Worm (Caenorhabditis elegans) whole organism, L2 larva: ENCODE results near the gene gpx-5.

Experiments used
- R02D3.7 ChIP-seq: fragments of 150-350 bp; optimal IDR thresholded peaks from 2 replicates; lab custom pipeline; 2014; ENCODE audit warnings: missing biosample characterization, missing genetic modification characterization
- ZK546.5 ChIP-seq: sonication (generic microtip); optimal IDR thresholded peaks from 2 replicates; lab custom pipeline; 2017; ENCODE audit warnings: missing biosample characterization, missing genetic modification characterization
- ama-1 ChIP-seq: fragments of 150-350 bp; optimal IDR thresholded peaks from 2 replicates; lab custom pipeline; 2018; ENCODE audit warnings: inconsistent platforms
- dmd-4 ChIP-seq: sonication (generic microtip); optimal IDR thresholded peaks from 2 replicates; lab custom pipeline; 2017; ENCODE audit warnings: missing biosample characterization, missing genetic modification characterization
- gmeb-1 ChIP-seq: fragments of 150-350 bp; optimal IDR thresholded peaks from 2 replicates; lab custom pipeline; 2014; ENCODE audit warnings: missing biosample characterization, missing genetic modification characterization
- lin-39 ChIP-seq: fragments of 150-350 bp; optimal IDR thresholded peaks from 2 replicates; lab custom pipeline; 2014; ENCODE audit warnings: missing biosample characterization, missing genetic modification reagents, missing genetic modification characterization
- lsy-2 ChIP-seq, 2 experiments: fragments of 150-350 bp in 1 of 2; sonication (generic microtip) in 1 of 2; optimal IDR thresholded peaks; 2 replicates each; lab custom pipeline; 2014 to 2017; ENCODE audit warnings: missing biosample characterization in 2 of 2, missing genetic modification characterization in 2 of 2
- mdl-1 ChIP-seq, 2 experiments: fragments of 150-350 bp in 1 of 2; sonication (generic microtip) in 1 of 2; optimal IDR thresholded peaks; 2 replicates each; lab custom pipeline; 2017; ENCODE audit warnings: missing biosample characterization in 2 of 2, missing genetic modification characterization in 2 of 2
- nhr-11 ChIP-seq: fragments of 150-350 bp; optimal IDR thresholded peaks from 2 replicates; lab custom pipeline; 2014; ENCODE audit warnings: missing biosample characterization, missing genetic modification characterization
- nhr-25 ChIP-seq: fragments of 150-350 bp; sonication (generic microtip); optimal IDR thresholded peaks from 3 replicates; lab custom pipeline; 2014; ENCODE audit warnings: missing biosample characterization, missing genetic modification characterization
- zag-1 ChIP-seq: fragments of 150-350 bp; optimal IDR thresholded peaks from 2 replicates; lab custom pipeline; 2014; ENCODE audit warnings: missing biosample characterization, missing genetic modification characterization
- ztf-1 ChIP-seq: fragments of 200-800 bp; sonication (Bioruptor generic); conservative IDR thresholded peaks from 2 replicates; pipeline ENCODE4 v1.3.6; 2022; ENCODE audit warnings: missing genetic modification characterization, missing compliant biosample characterization

DNA sequence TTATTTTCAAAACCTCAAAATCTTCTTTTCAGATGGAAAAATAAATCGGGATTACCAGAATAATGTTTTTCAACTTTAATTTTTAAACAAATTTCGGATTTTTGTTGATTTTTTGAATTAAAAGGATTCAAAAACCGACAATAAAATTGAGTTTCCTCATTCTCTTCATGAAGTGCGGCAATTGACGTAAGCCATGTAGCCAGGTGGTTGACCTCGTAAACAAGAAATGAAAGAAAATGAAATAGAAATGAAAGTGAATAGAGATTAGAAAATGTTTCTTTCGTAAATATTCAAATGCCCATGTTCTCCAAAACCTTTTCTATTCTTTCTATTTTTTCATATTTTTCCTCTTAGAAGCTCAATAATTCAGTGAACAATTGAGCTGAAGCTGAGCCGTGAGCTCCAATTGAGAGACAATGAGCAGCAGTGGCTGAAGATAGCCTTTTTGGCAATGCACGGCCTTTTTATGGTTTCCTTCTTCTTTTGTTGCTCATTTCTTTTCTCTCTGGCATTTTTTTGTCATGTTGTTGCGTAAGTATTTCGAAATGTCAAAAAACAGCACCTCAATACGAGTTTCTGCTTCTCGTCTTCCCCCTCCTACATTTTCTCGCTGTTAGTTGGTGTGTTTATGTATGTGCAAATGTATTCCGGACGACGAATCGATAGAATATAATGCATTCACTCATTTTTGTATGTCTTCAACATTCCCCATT is 34.7 kb upstream of the gpx-5 start:
- no peak for TF ChIP-seq lsy-2 (tag; optimal IDR thresholded peaks at IDR 0.05; lab: Kevin White, UChicago)
- TF ChIP-seq nhr-11 (tag; lab: Kevin White, UChicago) = no peak
- TF ChIP-seq lin-39 = no peak
- no peak for TF ChIP-seq dmd-4 (tag; lab: Kevin White, UChicago)
- no peak for TF ChIP-seq mdl-1 (tag; optimal IDR thresholded peaks at IDR 0.05; lab: Kevin White, UChicago)
- TF ChIP-seq zag-1 = no peak
- no peak for TF ChIP-seq ZK546.5 (tag; lab: Kevin White, UChicago)
- TF ChIP-seq R02D3.7 = no peak
- no peak for TF ChIP-seq ztf-1
- peak; percentile 57 for TF ChIP-seq nhr-25 (tag; lab: Kevin White, UChicago)
- TF ChIP-seq gmeb-1 (tag; lab: Kevin White, UChicago) = no peak
- no peak for TF ChIP-seq ama-1 (lab: Kevin White, UChicago)
